Fruit fly (Drosophila melanogaster) whole organism, embryonic: ENCODE data around the gene CG31495.
A peak's percentile ranks its signal among the peaks of the same experiment; 100 is the strongest.

Experiments used
- Atf3 ChIP-seq: fragments of 200-800 bp; sonication (Bioruptor generic); optimal IDR thresholded peaks from 3 replicates; lab custom pipeline; 2016; ENCODE audit warnings: missing biosample characterization, missing genetic modification characterization
- CG1024 ChIP-seq: fragments of 200-800 bp; sonication (Bioruptor generic); IDR thresholded peaks from 2 replicates; pipeline ENCODE4 v1.3.6; 2022; ENCODE audit warnings: missing biosample characterization, missing genetic modification characterization
- CG10321 ChIP-seq: fragments of 200-800 bp; sonication (Bioruptor generic); IDR thresholded peaks from 2 replicates; pipeline ENCODE4 v1.3.6; 2022; ENCODE audit warnings: missing biosample characterization, missing genetic modification characterization
- CG12071 ChIP-seq: fragments of 200-800 bp; sonication (Bioruptor generic); optimal IDR thresholded peaks from 3 replicates; lab custom pipeline; 2018; ENCODE audit warnings: missing biosample characterization, mild to moderate bottlenecking, missing genetic modification characterization
- CG12155 ChIP-seq: fragments of 200-800 bp; sonication (Bioruptor generic); optimal IDR thresholded peaks from 3 replicates; lab custom pipeline; 2016; ENCODE audit warnings: missing biosample characterization, missing genetic modification characterization
- CG14710 ChIP-seq: fragments of 200-800 bp; sonication (Bioruptor generic); optimal IDR thresholded peaks from 3 replicates; lab custom pipeline; 2019; ENCODE audit warnings: missing biosample characterization, mild to moderate bottlenecking, missing genetic modification characterization, moderate library complexity
- CG15696 ChIP-seq: fragments of 200-800 bp; sonication (Bioruptor generic); optimal IDR thresholded peaks from 2 replicates; lab custom pipeline; 2019; ENCODE audit warnings: missing biosample characterization, mild to moderate bottlenecking, missing genetic modification characterization, moderate library complexity
- CG16813 ChIP-seq: fragments of 200-800 bp; sonication (Bioruptor generic); IDR thresholded peaks from 3 replicates; pipeline ENCODE4 v1.3.6; 2022; ENCODE audit warnings: missing biosample characterization, missing genetic modification characterization; ENCODE audit not compliant: partially characterized antibody
- CG17568 ChIP-seq: fragments of 200-800 bp; sonication (Bioruptor generic); optimal IDR thresholded peaks from 2 replicates; lab custom pipeline; 2018; ENCODE audit warnings: missing biosample characterization, mild to moderate bottlenecking, missing genetic modification characterization, moderate library complexity
- CG2129 ChIP-seq: fragments of 200-800 bp; sonication (Bioruptor generic); IDR thresholded peaks from 2 replicates; pipeline ENCODE4 v1.3.6; 2022; ENCODE audit warnings: missing biosample characterization, missing genetic modification characterization; ENCODE audit not compliant: partially characterized antibody
- CG2678 ChIP-seq: fragments of 200-800 bp; sonication (Bioruptor generic); optimal IDR thresholded peaks from 3 replicates; lab custom pipeline; 2019; ENCODE audit warnings: missing biosample characterization, mild to moderate bottlenecking, missing genetic modification characterization, moderate library complexity
- CG30020 ChIP-seq: fragments of 200-800 bp; optimal IDR thresholded peaks from 2 replicates; lab custom pipeline; 2019; ENCODE audit warnings: missing biosample characterization, mild to moderate bottlenecking, missing genetic modification characterization, moderate library complexity
- CG30431 ChIP-seq: fragments of 200-800 bp; sonication (Bioruptor generic); optimal IDR thresholded peaks from 2 replicates; lab custom pipeline; 2017; ENCODE audit warnings: missing biosample characterization, missing genetic modification characterization
- CG32532 ChIP-seq: fragments of 200-800 bp; sonication (Bioruptor generic); IDR thresholded peaks from 2 replicates; pipeline ENCODE4 v1.3.6; 2022; ENCODE audit warnings: missing biosample characterization, missing genetic modification characterization
- CG3847 ChIP-seq: fragments of 200-800 bp; sonication (Bioruptor generic); IDR thresholded peaks from 2 replicates; pipeline ENCODE4 v1.3.6; 2022; ENCODE audit warnings: missing biosample characterization, missing genetic modification characterization
- CG3995 ChIP-seq: fragments of 200-800 bp; sonication (Bioruptor generic); optimal IDR thresholded peaks from 3 replicates; lab custom pipeline; 2016; ENCODE audit warnings: missing biosample characterization, missing genetic modification characterization
- CG4328 ChIP-seq: fragments of 200-800 bp; sonication (Bioruptor generic); optimal IDR thresholded peaks from 3 replicates; lab custom pipeline; 2017; ENCODE audit warnings: missing biosample characterization, missing genetic modification reagents, missing genetic modification characterization
- CG4424 ChIP-seq: fragments of 200-800 bp; sonication (Bioruptor generic); optimal IDR thresholded peaks from 3 replicates; lab custom pipeline; 2016; ENCODE audit warnings: missing biosample characterization, missing genetic modification characterization
- CG4617 ChIP-seq: fragments of 200-800 bp; sonication (Bioruptor generic); optimal IDR thresholded peaks from 3 replicates; lab custom pipeline; 2016; ENCODE audit warnings: missing biosample characterization, missing genetic modification characterization, borderline replicate concordance
- CG6254 ChIP-seq: fragments of 200-800 bp; sonication (Bioruptor generic); optimal IDR thresholded peaks from 3 replicates; lab custom pipeline; 2017; ENCODE audit warnings: mild to moderate bottlenecking, missing biosample characterization, missing genetic modification reagents, missing genetic modification characterization
- CG7786 ChIP-seq: fragments of 200-800 bp; sonication (Bioruptor generic); optimal IDR thresholded peaks from 2 replicates; lab custom pipeline; 2016; ENCODE audit warnings: missing biosample characterization, missing genetic modification characterization
- ERR ChIP-seq: fragments of 200-800 bp; sonication (Bioruptor generic); optimal IDR thresholded peaks from 2 replicates; lab custom pipeline; 2016; ENCODE audit warnings: missing biosample characterization, missing genetic modification characterization
- Elba2 ChIP-seq: fragments of 200-800 bp; sonication (Bioruptor generic); optimal IDR thresholded peaks from 3 replicates; lab custom pipeline; 2016; ENCODE audit warnings: missing biosample characterization, missing genetic modification characterization
- H2.0 ChIP-seq: fragments of 200-800 bp; sonication (Bioruptor generic); IDR thresholded peaks from 2 replicates; pipeline ENCODE4 v1.3.6; 2022; ENCODE audit warnings: missing biosample characterization, missing genetic modification characterization
- Hmx ChIP-seq: fragments of 200-800 bp; sonication (Bioruptor generic); optimal IDR thresholded peaks from 2 replicates; lab custom pipeline; 2016; ENCODE audit warnings: missing biosample characterization, missing genetic modification characterization
- Lhr ChIP-seq: fragments of 200-800 bp; sonication (Bioruptor generic); optimal IDR thresholded peaks from 3 replicates; lab custom pipeline; 2017; ENCODE audit warnings: mild to moderate bottlenecking, missing biosample characterization, missing genetic modification reagents, missing genetic modification characterization
- Myb ChIP-seq: fragments of 200-800 bp; sonication (Bioruptor generic); optimal IDR thresholded peaks from 2 replicates; lab custom pipeline; 2016; ENCODE audit warnings: missing biosample characterization, missing genetic modification characterization
- NC2β ChIP-seq: fragments of 200-800 bp; sonication (Bioruptor generic); optimal IDR thresholded peaks from 2 replicates; lab custom pipeline; 2016; ENCODE audit warnings: missing biosample characterization, missing genetic modification characterization
- Poxn ChIP-seq: fragments of 200-800 bp; sonication (Bioruptor generic); IDR thresholded peaks from 2 replicates; pipeline ENCODE4 v1.3.6; 2022; ENCODE audit warnings: missing biosample characterization, missing genetic modification characterization
- Ravus ChIP-seq: fragments of 200-800 bp; sonication (Bioruptor generic); IDR thresholded peaks from 2 replicates; pipeline ENCODE4 v1.3.6; 2022; ENCODE audit warnings: missing biosample characterization, missing genetic modification characterization
- Sry-β ChIP-seq: fragments of 200-800 bp; sonication (Bioruptor generic); optimal IDR thresholded peaks from 2 replicates; lab custom pipeline; 2018; ENCODE audit warnings: missing biosample characterization, mild to moderate bottlenecking, missing genetic modification characterization, moderate library complexity
- Xbp1 ChIP-seq: fragments of 200-800 bp; sonication (Bioruptor generic); optimal IDR thresholded peaks from 3 replicates; lab custom pipeline; 2016; ENCODE audit warnings: missing biosample characterization, mild to moderate bottlenecking, missing genetic modification characterization
- ap ChIP-seq: fragments of 200-800 bp; sonication (Bioruptor generic); IDR thresholded peaks from 2 replicates; pipeline ENCODE4 v1.3.6; 2022; ENCODE audit warnings: missing biosample characterization, missing genetic modification characterization
- bcd ChIP-seq: fragments of 200-800 bp; sonication (Bioruptor generic); optimal IDR thresholded peaks from 2 replicates; lab custom pipeline; 2017; ENCODE audit warnings: missing biosample characterization, mild to moderate bottlenecking, missing genetic modification characterization
- bowl ChIP-seq: fragments of 200-800 bp; sonication (Bioruptor generic); IDR thresholded peaks from 2 replicates; pipeline ENCODE4 v1.3.6; 2022; ENCODE audit warnings: missing biosample characterization, missing genetic modification characterization
- en ChIP-seq: fragments of 200-800 bp; sonication (Bioruptor generic); optimal IDR thresholded peaks from 2 replicates; lab custom pipeline; 2016; ENCODE audit warnings: missing biosample characterization, missing genetic modification characterization
- esg ChIP-seq: fragments of 200-800 bp; sonication (Bioruptor generic); conservative IDR thresholded peaks from 2 replicates; pipeline ENCODE4 v1.3.6; 2022; ENCODE audit warnings: missing biosample characterization, missing genetic modification characterization
- ewg ChIP-seq: fragments of 200-800 bp; sonication (Bioruptor generic); optimal IDR thresholded peaks from 3 replicates; lab custom pipeline; 2017; ENCODE audit warnings: mild to moderate bottlenecking, missing biosample characterization, missing genetic modification reagents, missing genetic modification characterization
- fd64A ChIP-seq: fragments of 200-800 bp; sonication (Bioruptor generic); optimal IDR thresholded peaks from 3 replicates; lab custom pipeline; 2018; ENCODE audit warnings: missing biosample characterization, mild to moderate bottlenecking, missing genetic modification characterization
- h ChIP-seq: fragments of >200 bp; optimal IDR thresholded peaks from 2 replicates; lab custom pipeline; 2017
- hb ChIP-seq: fragments of 200-800 bp; sonication (Bioruptor generic); IDR thresholded peaks from 3 replicates; pipeline ENCODE4 v1.3.6; 2022; ENCODE audit warnings: missing biosample characterization, missing genetic modification characterization; ENCODE audit not compliant: partially characterized antibody
- jing ChIP-seq: fragments of 200-800 bp; sonication (Bioruptor generic); optimal IDR thresholded peaks from 2 replicates; lab custom pipeline; 2018; ENCODE audit warnings: missing biosample characterization, mild to moderate bottlenecking, missing genetic modification characterization
- lmd ChIP-seq: fragments of 200-800 bp; sonication (Bioruptor generic); IDR thresholded peaks from 2 replicates; pipeline ENCODE4 v1.3.6; 2022; ENCODE audit warnings: missing biosample characterization, missing genetic modification characterization
- mld ChIP-seq: fragments of 200-800 bp; sonication (Bioruptor generic); IDR thresholded peaks from 3 replicates; pipeline ENCODE4 v1.3.6; 2022; ENCODE audit warnings: missing biosample characterization, missing genetic modification characterization; ENCODE audit not compliant: partially characterized antibody
- nerfin-2 ChIP-seq: fragments of 200-800 bp; sonication (Bioruptor generic); IDR thresholded peaks from 2 replicates; pipeline ENCODE4 v1.3.6; 2022; ENCODE audit warnings: missing biosample characterization, missing genetic modification characterization; ENCODE audit not compliant: partially characterized antibody
- pita ChIP-seq: fragments of 200-800 bp; sonication (Bioruptor generic); optimal IDR thresholded peaks from 2 replicates; lab custom pipeline; 2017; ENCODE audit warnings: missing biosample characterization, mild to moderate bottlenecking, missing genetic modification characterization
- ranshi ChIP-seq: fragments of 200-800 bp; sonication (Bioruptor generic); IDR thresholded peaks from 2 replicates; pipeline ENCODE4 v1.3.6; 2022; ENCODE audit warnings: missing biosample characterization, missing genetic modification characterization
- slbo ChIP-seq: fragments of 200-800 bp; sonication (Bioruptor generic); IDR thresholded peaks from 2 replicates; pipeline ENCODE4 v1.3.6; 2022; ENCODE audit warnings: missing biosample characterization, missing genetic modification characterization
- toy ChIP-seq: fragments of 200-800 bp; sonication (Bioruptor generic); IDR thresholded peaks from 2 replicates; pipeline ENCODE4 v1.3.6; 2022; ENCODE audit warnings: missing biosample characterization, missing genetic modification characterization
- trh ChIP-seq: fragments of 200-800 bp; sonication (Bioruptor generic); optimal IDR thresholded peaks from 2 replicates; lab custom pipeline; 2016; ENCODE audit warnings: missing biosample characterization, missing genetic modification characterization
- ttk ChIP-seq: fragments of 200-800 bp; sonication (Bioruptor generic); IDR thresholded peaks from 2 replicates; pipeline ENCODE4 v2.1.2; 2022; ENCODE audit warnings: missing biosample characterization, missing genetic modification characterization
- vnd ChIP-seq: fragments of 200-800 bp; sonication (Bioruptor generic); IDR thresholded peaks from 3 replicates; pipeline ENCODE4 v1.3.6; 2022; ENCODE audit warnings: missing biosample characterization, missing genetic modification characterization; ENCODE audit not compliant: partially characterized antibody
- wor ChIP-seq: fragments of 200-800 bp; sonication (Bioruptor generic); IDR thresholded peaks from 2 replicates; pipeline ENCODE4 v1.3.6; 2022; ENCODE audit warnings: missing biosample characterization, missing genetic modification characterization

CG31495 gene

DNA sequence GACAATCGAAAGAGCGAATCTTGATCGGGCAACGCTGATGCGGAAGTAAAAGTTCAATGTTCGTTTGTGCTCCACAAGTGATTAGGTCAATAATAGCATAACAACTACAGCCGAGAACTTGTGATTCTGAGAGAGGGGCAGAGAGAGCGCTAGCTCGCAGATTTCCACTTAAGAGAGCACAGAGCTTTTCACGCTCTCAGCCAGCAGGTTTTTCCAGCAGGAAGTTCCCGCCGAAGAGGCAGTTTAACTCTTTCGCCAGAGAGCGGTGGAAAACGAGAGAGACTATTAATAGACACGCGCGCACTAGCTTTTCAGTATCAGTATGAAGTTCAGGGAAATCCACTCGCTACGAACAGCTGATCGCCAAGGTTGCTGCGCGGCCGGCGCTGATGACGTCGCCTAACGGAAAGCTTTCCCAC is 24.7 kb downstream of the CG31495 start (continued):
- TF ChIP-seq CG15696 = no peak
- no peak for TF ChIP-seq CG17568 (GFP tag; lab: Kevin White, UChicago)
- TF ChIP-seq nerfin-2 (GFP tag; lab: Robert Waterston, UW) = no peak
- no peak for TF ChIP-seq CG30431 (GFP tag; lab: Kevin White, UChicago)
- TF ChIP-seq wor (GFP tag; lab: Robert Waterston, UW) = no peak
- no peak for TF ChIP-seq CG3995 (GFP tag; lab: Kevin White, UChicago)
- no peak for TF ChIP-seq CG6254 (GFP tag; lab: Kevin White, UChicago)
- no peak for TF ChIP-seq ttk (GFP tag; lab: Robert Waterston, UW)
- TF ChIP-seq Elba2 (GFP tag; lab: Kevin White, UChicago) = no peak
- no peak for TF ChIP-seq h (lab: Kevin White, UChicago)
- no peak for TF ChIP-seq CG14710
- no peak for TF ChIP-seq ERR (GFP tag; lab: Kevin White, UChicago)
- no peak for TF ChIP-seq CG16813
- TF ChIP-seq CG2678 (tag; lab: Kevin White, UChicago) = no peak
- no peak for TF ChIP-seq CG30020 (tag; lab: Kevin White, UChicago)
- TF ChIP-seq vnd (GFP tag; lab: Robert Waterston, UW) = no peak
- TF ChIP-seq Sry-β (GFP tag; lab: Kevin White, UChicago) = no peak
- TF ChIP-seq Ravus = no peak
- TF ChIP-seq bowl (GFP tag; lab: Robert Waterston, UW) = no peak
- no peak for TF ChIP-seq Atf3 (GFP tag; lab: Kevin White, UChicago)
- TF ChIP-seq CG32532 (GFP tag; lab: Robert Waterston, UW) = peak; percentile 42; the same call in 1 of the 2 replicates
- TF ChIP-seq CG12155 (GFP tag; lab: Kevin White, UChicago) = no peak
- no peak for TF ChIP-seq Hmx (GFP tag; lab: Kevin White, UChicago)
- no peak for TF ChIP-seq H2.0
- peak; percentile 57; the same call in 1 of the 3 replicates for TF ChIP-seq mld
- no peak for TF ChIP-seq CG12071
- no peak for TF ChIP-seq en (GFP tag; lab: Kevin White, UChicago)
- no peak for TF ChIP-seq bcd (GFP tag; lab: Kevin White, UChicago)
- TF ChIP-seq Myb (GFP tag; lab: Kevin White, UChicago) = no peak
- no peak for TF ChIP-seq esg (GFP tag; lab: Robert Waterston, UW)
- TF ChIP-seq jing (GFP tag; lab: Kevin White, UChicago) = no peak
- no peak for TF ChIP-seq toy
- TF ChIP-seq CG10321 = no peak
- TF ChIP-seq CG1024 = no peak
- TF ChIP-seq CG4328 (GFP tag; lab: Kevin White, UChicago) = no peak
- no peak for TF ChIP-seq slbo (GFP tag; lab: Robert Waterston, UW)
- TF ChIP-seq ewg (GFP tag; lab: Kevin White, UChicago) = no peak
- no peak for TF ChIP-seq Lhr (GFP tag; lab: Kevin White, UChicago)
- TF ChIP-seq NC2β (GFP tag; lab: Kevin White, UChicago) = no peak
- no peak for TF ChIP-seq ap
- TF ChIP-seq pita (GFP tag; lab: Kevin White, UChicago) = no peak
- TF ChIP-seq hb = no peak
- no peak for TF ChIP-seq CG3847 (GFP tag; lab: Robert Waterston, UW)
- TF ChIP-seq CG4617 (GFP tag; lab: Kevin White, UChicago) = no peak
- no peak for TF ChIP-seq Xbp1 (GFP tag; lab: Kevin White, UChicago)
- TF ChIP-seq fd64A (GFP tag; lab: Kevin White, UChicago) = no peak
- no peak for TF ChIP-seq lmd
- TF ChIP-seq CG7786 (GFP tag; lab: Kevin White, UChicago) = no peak
- no peak for TF ChIP-seq ranshi (GFP tag; lab: Robert Waterston, UW)
- no peak for TF ChIP-seq CG2129 (GFP tag; lab: Robert Waterston, UW)
- no peak for TF ChIP-seq Poxn
- no peak for TF ChIP-seq trh (GFP tag; lab: Kevin White, UChicago)
- no peak for TF ChIP-seq CG4424 (GFP tag; lab: Kevin White, UChicago)
